Fruit fly (Drosophila melanogaster): ENCODE data around the gene CG31050.

The CG31050 gene

DNA sequence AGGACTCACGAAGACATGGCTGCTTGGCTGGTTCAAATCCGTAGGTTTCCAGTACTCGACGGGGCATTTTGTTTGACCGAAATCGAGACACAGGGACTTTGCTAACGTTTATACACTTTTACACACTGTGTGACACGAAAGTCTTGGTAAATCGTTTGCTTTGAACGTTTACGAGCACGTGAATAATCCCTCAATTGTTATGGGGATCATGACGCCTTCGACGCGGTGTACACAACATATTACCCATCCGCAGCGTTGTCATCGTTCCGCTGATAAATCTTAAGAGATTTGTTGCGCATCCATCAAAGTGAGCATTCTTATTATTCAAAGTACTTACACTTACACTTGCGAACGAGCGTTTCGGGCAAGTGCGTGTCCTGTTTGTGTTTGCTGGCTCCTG, at the start of gene CG31050:
CG31050 (minus strand) TSS at position 101 of the 400 bp plus-strand sequence.
- TF ChIP-seq CG8478 (optimal IDR thresholded peaks at IDR 0.05), result no peak
- no peak for TF ChIP-seq usp (GFP tag; optimal IDR thresholded peaks at IDR 0.05)
- TF ChIP-seq pan (optimal IDR thresholded peaks at IDR 0.05), result no peak
- TF ChIP-seq Dll (optimal IDR thresholded peaks at IDR 0.05), result no peak
- TF ChIP-seq EcR (GFP tag; optimal IDR thresholded peaks at IDR 0.05), result no peak
- TF ChIP-seq psq (optimal IDR thresholded peaks at IDR 0.05), result no peak

DNA sequence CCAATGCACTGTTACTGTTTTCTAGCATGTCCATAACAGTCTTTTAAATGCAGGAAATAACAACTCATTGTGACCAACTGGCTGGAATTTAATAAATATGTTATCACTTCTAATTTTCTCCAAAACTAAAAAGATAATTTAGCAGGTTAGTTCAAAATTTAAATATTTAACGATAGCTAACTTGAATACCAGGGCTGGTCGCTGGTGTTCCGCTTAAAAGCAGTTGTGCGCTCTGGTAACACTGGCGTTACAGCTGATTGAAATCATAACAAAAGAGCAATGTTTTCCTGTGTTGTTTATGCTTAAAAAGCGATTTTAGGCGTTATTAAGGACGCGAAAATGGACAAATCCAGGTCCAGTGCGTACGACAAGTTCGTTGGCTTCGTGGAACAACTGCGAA, 45.7 kb upstream of the CG31050 start, which contains the start of gene htt:
htt (plus strand) TSS at position 250 of the 400 bp plus-strand sequence.
- TF ChIP-seq psq (optimal IDR thresholded peaks at IDR 0.05), result no peak
- TF ChIP-seq pan (optimal IDR thresholded peaks at IDR 0.05), result no peak
- no peak for TF ChIP-seq CG8478 (optimal IDR thresholded peaks at IDR 0.05)
- no peak for TF ChIP-seq usp (GFP tag; optimal IDR thresholded peaks at IDR 0.05)
- no peak for TF ChIP-seq Dll (optimal IDR thresholded peaks at IDR 0.05)
- TF ChIP-seq EcR (GFP tag; optimal IDR thresholded peaks at IDR 0.05), result no peak

DNA sequence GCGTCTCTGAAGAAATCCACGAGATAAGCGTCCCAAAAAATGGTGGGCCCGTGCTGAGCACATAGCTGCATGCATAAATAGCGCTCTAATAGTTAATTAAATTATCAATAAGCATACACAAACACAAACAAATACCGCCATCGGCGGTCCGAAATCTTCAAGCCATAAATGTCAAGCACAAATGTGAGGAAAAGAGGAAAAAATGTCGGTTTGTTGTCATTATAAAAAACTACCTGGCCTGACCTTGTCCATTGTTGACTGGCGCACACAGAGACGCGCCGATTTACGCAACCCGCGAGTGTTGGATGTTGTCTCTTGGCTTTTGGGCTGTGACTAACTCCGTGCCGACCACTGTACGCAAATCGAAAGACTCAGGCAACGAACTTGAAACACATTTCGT, 37.7 kb upstream of the CG31050 start:
- TF ChIP-seq EcR (GFP tag; optimal IDR thresholded peaks at IDR 0.05) (no peak), psq (optimal IDR thresholded peaks at IDR 0.05) (no peak), pan (optimal IDR thresholded peaks at IDR 0.05) (no peak), CG8478 (optimal IDR thresholded peaks at IDR 0.05) (no peak), usp (GFP tag; optimal IDR thresholded peaks at IDR 0.05) (no peak), Dll (optimal IDR thresholded peaks at IDR 0.05) (no peak)

DNA sequence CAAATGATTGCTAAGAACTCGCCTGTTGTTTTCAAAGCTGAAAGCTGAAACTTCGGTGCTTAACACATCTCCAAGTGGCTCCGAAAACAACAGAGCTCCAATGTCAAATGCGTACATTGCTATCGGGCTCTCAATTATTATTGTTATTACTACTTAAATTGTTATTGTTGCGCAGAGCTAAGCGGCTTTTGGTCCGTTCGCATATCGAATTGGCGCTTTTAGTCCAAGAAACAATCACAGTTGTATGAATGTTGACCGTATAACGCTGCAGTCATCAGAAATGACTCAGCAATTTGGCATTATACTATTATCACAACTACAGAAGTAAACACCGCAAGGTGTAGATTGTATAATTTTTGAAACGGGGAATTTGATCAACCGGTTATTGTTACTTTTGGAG, 35.3 kb upstream of the CG31050 start:
- no peak for TF ChIP-seq Dll (optimal IDR thresholded peaks at IDR 0.05)
- no peak for TF ChIP-seq usp (GFP tag; optimal IDR thresholded peaks at IDR 0.05)
- no peak for TF ChIP-seq pan (optimal IDR thresholded peaks at IDR 0.05)
- no peak for TF ChIP-seq EcR (GFP tag; optimal IDR thresholded peaks at IDR 0.05)
- no peak for TF ChIP-seq CG8478 (optimal IDR thresholded peaks at IDR 0.05)
- no peak for TF ChIP-seq psq (optimal IDR thresholded peaks at IDR 0.05)

DNA sequence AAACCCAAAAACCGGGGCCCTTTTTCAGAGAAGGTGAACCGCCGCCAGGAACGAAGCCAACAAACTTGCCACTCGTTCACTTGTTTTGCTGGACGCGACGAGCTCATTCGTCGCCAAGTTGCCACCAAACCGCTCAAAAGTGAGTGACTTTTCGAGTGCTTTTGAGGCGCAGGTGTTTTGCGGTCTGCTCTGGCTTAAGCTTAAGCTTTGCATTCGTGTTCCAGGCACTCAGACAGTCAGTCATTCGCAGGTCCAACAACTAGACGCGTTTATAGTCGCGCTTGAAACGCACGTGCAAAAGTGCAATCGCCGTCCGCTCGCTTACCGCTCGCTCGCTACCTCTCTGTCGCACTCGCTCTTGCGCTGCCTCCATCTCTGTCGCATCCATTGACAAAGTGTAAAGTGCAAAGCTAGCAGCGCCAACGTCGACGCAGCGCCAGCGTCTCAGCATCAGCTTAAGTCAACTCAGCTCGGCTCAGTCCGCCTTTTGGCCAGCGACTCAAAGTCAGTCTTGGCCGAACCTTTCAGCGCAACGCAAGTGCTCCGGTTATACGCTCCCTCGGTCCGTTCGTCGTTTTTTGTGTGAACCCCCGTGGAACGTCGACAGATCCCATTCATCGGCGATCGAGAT, 31.7 kb upstream of the CG31050 start:
- TF ChIP-seq usp (GFP tag; optimal IDR thresholded peaks at IDR 0.05) (no peak), Dll (optimal IDR thresholded peaks at IDR 0.05) (no peak), psq (optimal IDR thresholded peaks at IDR 0.05) (no peak), pan (optimal IDR thresholded peaks at IDR 0.05) (no peak)

DNA sequence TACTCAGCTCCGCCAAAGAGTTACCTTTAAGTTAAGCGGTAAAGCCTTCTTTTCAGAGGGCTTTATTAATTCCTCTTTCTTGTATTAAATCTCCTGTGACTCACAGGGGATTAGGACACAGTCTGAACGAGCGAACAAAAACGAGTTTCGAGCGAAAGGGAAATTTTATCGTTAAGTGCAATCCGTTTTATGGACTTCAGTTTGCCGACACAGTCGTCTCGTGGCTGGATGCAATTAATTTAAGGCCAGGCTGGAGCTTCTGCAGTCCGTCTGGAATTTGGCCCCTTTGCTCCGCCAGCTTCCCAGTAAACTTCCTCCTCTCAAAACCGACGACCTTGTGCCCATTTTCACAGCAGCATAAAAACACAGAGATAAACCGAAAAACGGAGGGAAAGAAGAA, 29.3 kb upstream of the CG31050 start:
- no peak for TF ChIP-seq Dll (optimal IDR thresholded peaks at IDR 0.05)
- TF ChIP-seq CG8478 (optimal IDR thresholded peaks at IDR 0.05), result no peak
- no peak for TF ChIP-seq psq (optimal IDR thresholded peaks at IDR 0.05)
- no peak for TF ChIP-seq pan (optimal IDR thresholded peaks at IDR 0.05)
- no peak for TF ChIP-seq EcR (GFP tag; optimal IDR thresholded peaks at IDR 0.05)
- TF ChIP-seq usp (GFP tag; optimal IDR thresholded peaks at IDR 0.05), result no peak

DNA sequence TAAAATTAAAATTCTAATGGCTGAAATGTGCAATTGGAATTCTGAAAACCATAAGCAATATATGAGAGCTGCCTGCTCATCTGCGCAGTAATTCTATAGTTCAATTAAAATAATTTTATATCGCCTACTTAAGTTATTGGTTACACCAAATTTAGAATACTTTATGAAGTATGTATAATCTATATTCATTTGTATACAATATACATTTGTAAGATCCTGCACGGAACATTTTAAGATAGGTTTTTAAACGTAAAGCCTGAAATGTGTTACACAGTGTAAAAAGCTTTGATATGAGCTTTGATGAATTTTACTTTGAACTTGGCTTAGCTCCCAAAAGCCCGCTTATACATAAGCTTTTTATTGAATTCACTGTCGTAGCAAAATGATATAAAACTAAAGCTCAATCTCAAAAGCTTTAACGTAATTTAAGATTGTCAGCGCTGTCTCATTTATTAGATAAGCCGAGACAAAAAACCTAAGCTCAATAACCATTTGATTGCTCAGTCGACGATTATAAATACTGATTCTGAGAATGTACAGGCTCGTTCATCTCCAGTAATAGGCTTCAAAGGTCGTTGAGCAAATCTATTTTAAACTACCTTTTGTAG, 27.4 kb upstream of the CG31050 start:
- TF ChIP-seq Dll (optimal IDR thresholded peaks at IDR 0.05) (no peak), pan (optimal IDR thresholded peaks at IDR 0.05) (no peak), CG8478 (optimal IDR thresholded peaks at IDR 0.05) (no peak), EcR (GFP tag; optimal IDR thresholded peaks at IDR 0.05) (no peak), psq (optimal IDR thresholded peaks at IDR 0.05) (no peak), usp (GFP tag; optimal IDR thresholded peaks at IDR 0.05) (no peak)

DNA sequence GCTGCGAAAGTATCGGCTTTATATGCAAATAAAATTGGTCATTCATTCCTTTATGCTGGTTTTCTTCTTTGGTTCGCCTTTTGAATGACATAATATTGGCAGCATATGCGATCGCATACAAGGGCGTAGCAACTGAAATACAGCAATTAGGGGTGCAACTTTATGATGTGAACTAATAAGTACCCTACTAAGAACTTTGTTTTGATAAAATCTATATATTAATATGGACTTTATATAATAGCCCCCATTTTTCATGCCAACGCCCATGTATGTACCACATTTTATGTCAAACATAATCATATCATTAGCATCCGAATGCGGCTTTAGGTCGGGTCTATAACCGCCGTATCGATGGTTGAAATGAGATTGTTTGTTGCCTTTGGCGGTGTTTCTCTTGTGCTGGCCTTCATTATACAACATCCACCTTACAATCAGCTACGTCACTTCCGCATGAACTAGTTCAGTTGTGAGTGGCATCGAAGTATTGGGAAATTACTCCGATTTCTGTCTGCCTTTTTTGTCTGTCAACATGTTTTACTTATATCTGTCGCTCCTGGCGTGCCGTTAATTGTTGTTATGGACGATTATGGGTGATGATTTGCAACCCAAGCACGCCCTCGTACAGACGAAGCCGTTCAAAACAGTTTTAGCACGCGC, 26.7 kb upstream of the CG31050 start:
- TF ChIP-seq CG8478 (optimal IDR thresholded peaks at IDR 0.05) (no peak), usp (GFP tag; optimal IDR thresholded peaks at IDR 0.05) (no peak), EcR (GFP tag; optimal IDR thresholded peaks at IDR 0.05) (no peak), psq (optimal IDR thresholded peaks at IDR 0.05) (no peak), Dll (optimal IDR thresholded peaks at IDR 0.05) (no peak), pan (optimal IDR thresholded peaks at IDR 0.05) (no peak)

DNA sequence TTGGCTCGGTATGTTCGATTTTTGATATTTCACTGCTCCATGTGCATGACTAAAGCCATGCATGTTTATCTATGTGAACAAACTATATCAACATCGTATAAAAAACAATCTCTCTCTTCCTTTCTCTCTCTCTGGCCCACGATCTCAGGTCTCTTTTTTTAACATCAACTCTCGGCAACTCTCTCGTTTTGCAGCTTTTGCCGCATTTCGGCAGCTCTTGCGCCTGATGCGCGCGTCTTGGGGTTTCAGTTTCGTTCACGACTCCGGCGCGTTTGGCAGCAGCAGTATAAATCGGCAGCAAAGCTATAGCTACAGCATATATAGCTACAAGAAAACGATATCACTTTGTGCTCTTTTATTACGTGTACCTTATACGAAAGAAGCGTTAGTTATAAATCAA, 24.5 kb upstream of the CG31050 start, which contains the start of gene snu:
snu (plus strand) TSS at position 254 of the 400 bp plus-strand sequence.
- TF ChIP-seq Dll (optimal IDR thresholded peaks at IDR 0.05) (no peak), usp (GFP tag; optimal IDR thresholded peaks at IDR 0.05) (no peak), pan (optimal IDR thresholded peaks at IDR 0.05) (no peak)

DNA sequence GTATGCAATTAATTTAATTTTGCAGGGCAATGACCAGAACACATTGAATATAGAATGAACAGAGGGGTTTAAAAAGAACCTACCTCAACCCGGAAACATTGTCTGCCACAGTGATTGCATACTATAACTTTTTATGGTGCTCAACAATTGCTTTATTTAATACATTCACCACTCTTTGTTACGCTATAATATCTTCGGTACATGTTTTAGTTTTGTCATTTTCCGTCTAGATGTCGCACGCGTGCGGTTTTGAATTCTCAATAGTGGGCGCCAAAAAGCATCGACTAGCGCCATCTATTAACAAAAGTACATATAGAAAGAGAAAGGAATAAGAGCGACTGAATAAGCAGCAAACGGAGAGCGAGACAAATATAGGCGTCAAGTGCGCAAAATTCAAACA, 21.9 kb upstream of the CG31050 start:
- TF ChIP-seq psq (optimal IDR thresholded peaks at IDR 0.05) (no peak), Dll (optimal IDR thresholded peaks at IDR 0.05) (no peak), EcR (GFP tag; optimal IDR thresholded peaks at IDR 0.05) (no peak), CG8478 (optimal IDR thresholded peaks at IDR 0.05) (no peak), pan (optimal IDR thresholded peaks at IDR 0.05) (no peak), usp (GFP tag; optimal IDR thresholded peaks at IDR 0.05) (no peak)

DNA sequence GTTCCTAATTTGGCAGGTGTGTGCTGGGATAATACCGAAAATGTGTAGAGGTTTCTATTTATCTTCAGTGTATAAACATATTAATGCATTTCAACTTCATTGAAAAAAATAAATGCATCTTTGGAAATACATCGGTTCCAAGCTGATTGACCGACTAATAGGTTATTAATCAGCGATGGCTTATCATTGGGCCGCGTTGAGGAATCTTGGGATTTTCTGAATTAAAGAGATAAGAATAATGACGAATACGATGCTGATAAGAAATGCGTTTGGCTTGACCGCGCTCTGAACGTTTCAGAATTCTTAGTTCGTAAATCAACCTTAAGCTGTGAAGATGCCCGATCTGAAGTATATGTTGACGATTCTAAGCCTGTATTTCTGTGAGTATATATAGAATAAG, 20.1 kb upstream of the CG31050 start, which contains the start of gene Sid:
Sid (plus strand) TSS at position 301 of the 400 bp plus-strand sequence.
- TF ChIP-seq psq (optimal IDR thresholded peaks at IDR 0.05) (no peak), Dll (optimal IDR thresholded peaks at IDR 0.05) (no peak), CG8478 (optimal IDR thresholded peaks at IDR 0.05) (no peak)

DNA sequence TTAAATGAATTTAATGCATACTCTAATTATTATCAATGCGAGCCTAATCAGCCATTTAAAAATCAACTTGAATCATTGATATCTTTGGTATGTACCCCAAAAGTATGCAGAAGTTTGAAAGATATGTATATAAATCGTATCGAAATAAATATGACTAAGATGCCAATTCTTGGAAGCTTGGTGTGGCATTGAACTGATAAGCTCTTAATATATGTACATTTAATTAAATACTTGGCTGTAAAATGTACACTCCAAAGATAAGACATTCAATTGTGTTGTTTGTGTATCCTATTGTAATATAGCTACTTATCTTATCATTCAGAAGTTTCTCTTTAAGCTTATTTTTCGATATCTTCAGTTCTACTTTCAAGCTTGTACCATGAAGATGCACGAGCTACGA, 18.6 kb upstream of the CG31050 start, which contains the start of gene CG33346:
CG33346 (plus strand) TSS at position 380 of the 400 bp plus-strand sequence.
- TF ChIP-seq pan (optimal IDR thresholded peaks at IDR 0.05), result no peak
- no peak for TF ChIP-seq CG8478 (optimal IDR thresholded peaks at IDR 0.05)
- TF ChIP-seq psq (optimal IDR thresholded peaks at IDR 0.05), result no peak
- TF ChIP-seq usp (GFP tag; optimal IDR thresholded peaks at IDR 0.05), result no peak
- TF ChIP-seq Dll (optimal IDR thresholded peaks at IDR 0.05), result no peak
- TF ChIP-seq EcR (GFP tag; optimal IDR thresholded peaks at IDR 0.05), result no peak
